Worm (Caenorhabditis elegans) whole organism, early embryonic: ENCODE results near the gene scp-1.
A peak's percentile ranks its signal among the peaks of the same experiment; 100 is the strongest.

Experiments
- B0310.2 ChIP-seq: sonication (generic microtip); optimal IDR thresholded peaks from 2 replicates; lab custom pipeline; 2016; ENCODE audit warnings: mild to moderate bottlenecking, missing genetic modification characterization, missing compliant biosample characterization
- F13C5.2 ChIP-seq: sonication (generic microtip); optimal IDR thresholded peaks from 2 replicates; lab custom pipeline; 2017; ENCODE audit warnings: mild to moderate bottlenecking, missing genetic modification characterization, inconsistent platforms, missing compliant biosample characterization
- aly-1 ChIP-seq: sonication (generic microtip); optimal IDR thresholded peaks from 2 replicates; lab custom pipeline; 2016; ENCODE audit warnings: missing genetic modification characterization, missing compliant biosample characterization
- ama-1 ChIP-seq: fragments of 150-350 bp; optimal IDR thresholded peaks from 2 replicates; lab custom pipeline; 2014
- ceh-13 ChIP-seq: fragments of 200-800 bp; sonication (Bioruptor generic); optimal IDR thresholded peaks from 2 replicates; lab custom pipeline; 2018; ENCODE audit warnings: mild to moderate bottlenecking, missing genetic modification characterization, missing compliant biosample characterization
- ceh-36 ChIP-seq: sonication (generic microtip); optimal IDR thresholded peaks from 2 replicates; lab custom pipeline; 2016; ENCODE audit warnings: missing genetic modification characterization, inconsistent platforms, missing compliant biosample characterization
- ets-7 ChIP-seq: sonication (generic microtip); optimal IDR thresholded peaks from 2 replicates; lab custom pipeline; 2016; ENCODE audit warnings: missing genotype, missing genetic modification characterization, missing compliant biosample characterization
- flt-1 ChIP-seq: fragments of 200-800 bp; sonication (Bioruptor generic); IDR thresholded peaks from 2 replicates; pipeline ENCODE4 v1.3.6; 2022; ENCODE audit warnings: missing genetic modification characterization, missing compliant biosample characterization
- hmbx-1 ChIP-seq: sonication (generic microtip); optimal IDR thresholded peaks from 2 replicates; lab custom pipeline; 2016; ENCODE audit warnings: mild to moderate bottlenecking, missing genetic modification characterization, missing compliant biosample characterization
- hmg-4 ChIP-seq: fragments of 200-800 bp; sonication (Bioruptor generic); optimal IDR thresholded peaks from 2 replicates; lab custom pipeline; 2018; ENCODE audit warnings: mild to moderate bottlenecking, missing genetic modification characterization, missing compliant biosample characterization
- hnd-1 ChIP-seq: sonication (generic microtip); optimal IDR thresholded peaks from 2 replicates; lab custom pipeline; 2016; ENCODE audit warnings: missing genetic modification characterization, missing compliant biosample characterization
- pes-1 ChIP-seq: fragments of 200-800 bp; sonication (Bioruptor generic); IDR thresholded peaks from 2 replicates; pipeline ENCODE4 v1.3.6; 2022; ENCODE audit warnings: missing genetic modification reagents, missing genetic modification characterization, missing compliant biosample characterization
- scrt-1 ChIP-seq: fragments of 200-800 bp; sonication (Bioruptor generic); IDR thresholded peaks from 2 replicates; pipeline ENCODE4 v1.3.6; 2022; ENCODE audit warnings: missing genetic modification characterization, missing compliant biosample characterization
- sea-1 ChIP-seq: fragments of 200-800 bp; sonication (Bioruptor generic); conservative IDR thresholded peaks from 2 replicates; pipeline ENCODE4 v1.3.6; 2022; ENCODE audit warnings: missing genetic modification characterization, missing compliant biosample characterization
- tbx-11 ChIP-seq: fragments of 200-800 bp; sonication (Bioruptor generic); IDR thresholded peaks from 2 replicates; pipeline ENCODE4 v1.3.6; 2022; ENCODE audit warnings: missing genetic modification characterization, missing compliant biosample characterization
- tbx-37 ChIP-seq: fragments of 200-800 bp; sonication (Bioruptor generic); conservative IDR thresholded peaks from 2 replicates; pipeline ENCODE4 v1.3.6; 2022; ENCODE audit warnings: missing genetic modification reagents, missing genetic modification characterization, missing compliant biosample characterization
- tra-4 ChIP-seq: sonication (generic microtip); optimal IDR thresholded peaks from 2 replicates; lab custom pipeline; 2017; ENCODE audit warnings: missing genetic modification characterization, missing compliant biosample characterization

Gene scp-1

DNA sequence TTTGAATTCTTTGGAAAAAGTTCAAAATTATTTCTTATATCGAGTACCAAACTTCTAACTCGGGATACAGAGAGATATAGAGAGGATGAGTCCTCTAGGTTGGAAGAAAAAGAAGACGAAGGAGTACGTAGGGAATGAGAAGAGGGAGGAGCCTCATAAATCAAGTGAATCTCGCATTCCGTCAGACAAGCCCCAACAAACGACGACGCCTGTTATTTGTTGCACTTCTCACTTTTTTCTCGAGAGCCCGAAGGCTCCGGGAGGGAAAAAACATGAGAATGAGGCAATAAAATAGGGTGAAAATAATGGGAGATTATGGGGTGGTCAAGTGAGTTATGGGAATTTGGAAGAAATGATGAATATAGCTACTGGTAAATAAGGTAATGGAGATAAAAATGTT, 34.1 kb upstream of the scp-1 start:
- TF ChIP-seq aly-1 (tag; lab: Kevin White, UChicago) (no peak), hmbx-1 (tag; lab: Kevin White, UChicago) (no peak), B0310.2 (tag; lab: Kevin White, UChicago) (no peak)

DNA sequence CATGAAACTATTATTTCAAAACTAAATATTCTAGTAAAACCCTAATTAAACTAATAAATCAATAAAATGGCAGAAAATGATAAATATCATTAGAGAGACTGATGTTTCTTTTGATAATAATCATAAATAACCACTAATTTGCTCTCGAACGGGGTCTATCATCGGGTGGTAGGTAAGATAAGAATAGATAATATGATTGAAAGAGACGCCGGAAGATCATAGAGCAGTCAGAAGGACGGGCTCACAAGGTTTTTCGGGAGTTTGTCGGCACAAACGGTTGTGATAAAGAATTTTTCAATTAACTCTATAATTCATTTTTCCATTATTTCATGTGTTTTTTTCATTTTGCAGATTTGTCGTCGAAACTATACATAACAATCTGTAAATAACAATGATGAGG, 32.7 kb upstream of the scp-1 start:
- no peak for TF ChIP-seq ceh-13 (GFP tag; lab: Kevin White, UChicago)
- TF ChIP-seq hmbx-1 (tag; lab: Kevin White, UChicago) = peak; percentile 6

DNA sequence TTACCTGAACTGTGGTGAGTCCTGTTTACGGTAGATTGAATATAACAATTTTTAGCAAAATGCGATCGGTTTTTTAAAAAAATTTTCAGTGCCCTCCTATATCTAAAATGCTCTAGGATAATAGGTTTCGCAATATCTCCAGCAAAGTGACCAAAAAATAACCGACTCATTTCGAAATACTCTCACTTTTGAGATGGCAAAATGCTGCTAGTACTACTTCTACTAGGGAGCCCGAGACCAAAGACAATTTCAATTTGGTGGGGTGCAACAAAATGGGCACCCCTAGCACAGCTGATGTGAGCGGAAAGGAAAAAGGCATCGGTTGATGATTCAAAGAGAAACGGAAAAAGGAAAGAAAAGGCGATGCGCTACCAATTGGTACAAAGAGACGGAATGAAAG, 30.3 kb upstream of the scp-1 start:
- TF ChIP-seq pes-1 (GFP tag; lab: Robert Waterston, UW) (no peak), ceh-36 (no peak), ceh-13 (GFP tag; lab: Kevin White, UChicago) (no peak), tra-4 (tag; lab: Kevin White, UChicago) (no peak), hmg-4 (GFP tag; lab: Kevin White, UChicago) (no peak), sea-1 (GFP tag; lab: Robert Waterston, UW) (no peak), tbx-37 (GFP tag; lab: Robert Waterston, UW) (no peak), aly-1 (tag; lab: Kevin White, UChicago) (no peak), scrt-1 (no peak), ets-7 (tag; lab: Kevin White, UChicago) (no peak), flt-1 (GFP tag; lab: Robert Waterston, UW) (no peak)

ce11 chrII:9304849-9305248, 29.0 kb upstream of the scp-1 start:
- TF ChIP-seq hmbx-1 (tag; lab: Kevin White, UChicago) (no peak), F13C5.2 (tag; lab: Kevin White, UChicago) (no peak), pes-1 (GFP tag; lab: Robert Waterston, UW) (no peak), tbx-37 (GFP tag; lab: Robert Waterston, UW) (no peak), sea-1 (GFP tag; lab: Robert Waterston, UW) (no peak), ama-1 (no peak), aly-1 (tag; lab: Kevin White, UChicago) (no peak), ets-7 (tag; lab: Kevin White, UChicago) (no peak), ceh-36 (no peak), tbx-11 (no peak), hmg-4 (GFP tag; lab: Kevin White, UChicago) (no peak), flt-1 (GFP tag; lab: Robert Waterston, UW) (no peak), ceh-13 (GFP tag; lab: Kevin White, UChicago) (no peak), B0310.2 (tag; lab: Kevin White, UChicago) (no peak), hnd-1 (tag; lab: Kevin White, UChicago) (no peak), scrt-1 (no peak)

DNA sequence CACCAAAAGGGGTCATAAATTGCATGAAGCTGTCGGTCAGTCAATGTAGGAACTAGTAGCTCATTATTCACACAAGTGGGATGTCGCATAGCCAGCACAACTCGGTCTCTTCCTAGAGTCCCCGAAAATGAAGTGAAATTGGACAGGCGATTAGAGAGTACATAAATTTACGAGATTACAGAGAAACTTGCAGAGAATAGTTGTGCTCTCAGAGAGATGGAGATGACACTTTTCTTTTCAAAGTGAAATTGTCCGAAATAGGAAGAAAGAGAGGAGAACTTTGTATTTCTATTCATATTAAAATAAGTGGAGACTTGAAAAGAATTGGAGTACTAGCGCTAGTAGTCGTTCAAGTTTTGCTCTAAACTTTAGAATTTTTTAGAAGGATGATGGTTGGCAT, 28.2 kb upstream of the scp-1 start:
- TF ChIP-seq ceh-13 (GFP tag; lab: Kevin White, UChicago) (no peak), hnd-1 (tag; lab: Kevin White, UChicago) (no peak), aly-1 (tag; lab: Kevin White, UChicago) (no peak), tra-4 (tag; lab: Kevin White, UChicago) (no peak), tbx-11 (no peak), pes-1 (GFP tag; lab: Robert Waterston, UW) (no peak), flt-1 (GFP tag; lab: Robert Waterston, UW) (no peak), B0310.2 (tag; lab: Kevin White, UChicago) (no peak), sea-1 (GFP tag; lab: Robert Waterston, UW) (no peak), ets-7 (tag; lab: Kevin White, UChicago) (no peak), ceh-36 (no peak), scrt-1 (no peak)

DNA sequence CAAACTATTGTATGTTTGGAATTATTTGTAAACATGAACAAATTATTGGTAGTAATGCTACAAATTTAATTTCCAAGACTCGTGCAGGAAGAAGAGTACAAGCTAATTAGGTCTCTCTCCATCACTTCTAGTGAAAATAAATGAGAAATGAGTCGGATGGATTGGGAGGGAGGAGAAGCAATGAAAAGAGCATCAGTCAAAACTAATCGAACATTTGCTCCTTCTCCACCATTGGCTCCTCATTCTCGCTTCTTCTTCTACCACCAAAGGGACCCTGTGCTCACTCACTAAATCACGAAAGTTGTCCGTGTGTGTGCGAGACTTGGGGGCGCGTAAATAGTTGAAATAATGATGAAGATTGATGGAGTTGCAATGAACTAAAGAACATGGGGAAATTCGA, 27.0 kb upstream of the scp-1 start:
- TF ChIP-seq tbx-37 (GFP tag; lab: Robert Waterston, UW) = no peak
- TF ChIP-seq F13C5.2 (tag; lab: Kevin White, UChicago) = no peak
- TF ChIP-seq ceh-13 (GFP tag; lab: Kevin White, UChicago) = no peak
- TF ChIP-seq tbx-11 = no peak
- TF ChIP-seq scrt-1 = no peak
- TF ChIP-seq flt-1 (GFP tag; lab: Robert Waterston, UW) = no peak
- no peak for TF ChIP-seq hmbx-1 (tag; lab: Kevin White, UChicago)
- no peak for TF ChIP-seq sea-1 (GFP tag; lab: Robert Waterston, UW)

ce11 chrII:9308614-9309046, 25.2 kb upstream of the scp-1 start:
- peak; percentile 14 for TF ChIP-seq B0310.2 (tag; lab: Kevin White, UChicago)
- TF ChIP-seq F13C5.2 (tag; lab: Kevin White, UChicago) = peak; percentile 80
- no peak for TF ChIP-seq ceh-36
- TF ChIP-seq pes-1 (GFP tag; lab: Robert Waterston, UW) = no peak; the same call in 1 of the 2 replicates
- TF ChIP-seq aly-1 (tag; lab: Kevin White, UChicago) = no peak
- TF ChIP-seq ets-7 (tag; lab: Kevin White, UChicago) = peak; percentile 48
- TF ChIP-seq tbx-11 = no peak
- TF ChIP-seq scrt-1 = no peak
- no peak for TF ChIP-seq tbx-37 (GFP tag; lab: Robert Waterston, UW)
- no peak for TF ChIP-seq ama-1
- peak; percentile 74 for TF ChIP-seq hmg-4 (GFP tag; lab: Kevin White, UChicago)
- no peak for TF ChIP-seq ceh-13 (GFP tag; lab: Kevin White, UChicago)
- peak; percentile 53; the same call in 1 of the 2 replicates for TF ChIP-seq sea-1 (GFP tag; lab: Robert Waterston, UW)
- no peak for TF ChIP-seq hmbx-1 (tag; lab: Kevin White, UChicago)
- TF ChIP-seq flt-1 (GFP tag; lab: Robert Waterston, UW) = peak; percentile 26; the same call in 1 of the 2 replicates
- TF ChIP-seq tra-4 (tag; lab: Kevin White, UChicago) = no peak
- no peak for TF ChIP-seq hnd-1 (tag; lab: Kevin White, UChicago)

DNA sequence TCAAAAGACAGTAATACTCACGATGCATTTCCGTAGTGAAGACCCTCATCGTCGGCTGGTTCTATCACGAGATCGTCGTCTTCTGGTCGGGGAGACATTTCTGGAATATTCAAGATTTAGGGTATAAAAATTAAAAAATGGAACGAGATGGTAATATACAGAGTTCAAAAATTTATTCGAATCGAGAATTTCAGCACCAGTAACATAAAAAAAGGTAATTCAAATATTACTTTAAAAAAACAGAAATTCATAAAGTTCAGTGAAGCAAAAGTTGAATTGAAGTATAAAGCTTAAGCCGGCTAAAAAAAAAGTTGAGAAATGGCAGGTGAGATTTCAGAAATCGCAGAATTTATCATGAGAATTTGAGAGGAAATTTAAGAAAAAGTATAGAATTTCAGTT, 23.6 kb upstream of the scp-1 start, which contains the start of gene cam-1:
cam-1 (minus strand) TSS at position 101 of the 400 bp plus-strand sequence.
- no peak for TF ChIP-seq hnd-1 (tag; lab: Kevin White, UChicago)
- no peak for TF ChIP-seq F13C5.2 (tag; lab: Kevin White, UChicago)
- no peak for TF ChIP-seq tra-4 (tag; lab: Kevin White, UChicago)
- TF ChIP-seq B0310.2 (tag; lab: Kevin White, UChicago) = no peak
- TF ChIP-seq scrt-1 = no peak
- TF ChIP-seq ceh-36 = no peak
- no peak for TF ChIP-seq tbx-11
- no peak for TF ChIP-seq flt-1 (GFP tag; lab: Robert Waterston, UW)
- TF ChIP-seq ceh-13 (GFP tag; lab: Kevin White, UChicago) = no peak
